Worm (Caenorhabditis elegans) whole organism, young adult: ENCODE data around the gene Y48C3A.14.

Experiments
- D2030.7 ChIP-seq: fragments of 200-800 bp; sonication (Bioruptor generic); IDR thresholded peaks from 2 replicates; pipeline ENCODE4 v1.3.6; 2022; ENCODE audit warnings: missing genetic modification reagents, missing genetic modification characterization, missing compliant biosample characterization
- F22D6.2 ChIP-seq: sonication (generic microtip); optimal IDR thresholded peaks from 2 replicates; lab custom pipeline; 2016; ENCODE audit warnings: mild to moderate bottlenecking, missing genetic modification characterization, missing compliant biosample characterization
- F23B12.7 ChIP-seq: sonication (generic microtip); optimal IDR thresholded peaks from 2 replicates; lab custom pipeline; 2017; ENCODE audit warnings: missing genetic modification characterization, mild to moderate bottlenecking, missing compliant biosample characterization, antibody characterized with exemption, moderate library complexity; ENCODE audit not compliant: insufficient read depth
- F39B2.1 ChIP-seq: fragments of 200-800 bp; sonication (Bioruptor generic); IDR thresholded peaks from 2 replicates; pipeline ENCODE4 v1.3.6; 2022; ENCODE audit warnings: missing genetic modification reagents, missing genetic modification characterization, missing compliant biosample characterization
- F52B5.7 ChIP-seq: sonication (generic microtip); optimal IDR thresholded peaks from 2 replicates; lab custom pipeline; 2016; ENCODE audit warnings: mild to moderate bottlenecking, missing genetic modification characterization, missing compliant biosample characterization
- K11D2.4 ChIP-seq: fragments of 200-800 bp; sonication (Bioruptor generic); IDR thresholded peaks from 2 replicates; pipeline ENCODE4 v1.3.6; 2022; ENCODE audit warnings: missing genetic modification reagents, missing genetic modification characterization, missing compliant biosample characterization
- K12H6.12 ChIP-seq: fragments of 200-800 bp; sonication (Bioruptor generic); optimal IDR thresholded peaks from 2 replicates; lab custom pipeline; 2018; ENCODE audit warnings: mild to moderate bottlenecking, missing genetic modification characterization, missing compliant biosample characterization
- Y79H2A.3 ChIP-seq: fragments of 200-800 bp; sonication (Bioruptor generic); conservative IDR thresholded peaks from 2 replicates; pipeline ENCODE4 v1.3.6; 2022; ENCODE audit warnings: missing genetic modification reagents, missing genetic modification characterization, missing compliant biosample characterization
- ZK185.1 ChIP-seq: sonication (generic microtip); optimal IDR thresholded peaks from 2 replicates; lab custom pipeline; 2016; ENCODE audit warnings: mild to moderate bottlenecking, missing genetic modification characterization, missing compliant biosample characterization; ENCODE audit not compliant: poor library complexity, severe bottlenecking
- aptf-2 ChIP-seq: fragments of 200-800 bp; sonication (Bioruptor generic); conservative IDR thresholded peaks from 2 replicates; pipeline ENCODE4 v1.3.6; 2022; ENCODE audit warnings: missing genetic modification reagents, missing genetic modification characterization, missing compliant biosample characterization
- attf-6 ChIP-seq: fragments of 200-800 bp; sonication (Bioruptor generic); IDR thresholded peaks from 2 replicates; pipeline ENCODE4 v1.3.6; 2022; ENCODE audit warnings: missing genetic modification reagents, missing genetic modification characterization, missing compliant biosample characterization
- bed-1 ChIP-seq: fragments of 200-800 bp; sonication (Bioruptor generic); IDR thresholded peaks from 2 replicates; pipeline ENCODE4 v1.3.6; 2022; ENCODE audit warnings: missing genetic modification reagents, missing genetic modification characterization, missing compliant biosample characterization
- cebp-2 ChIP-seq: fragments of 200-800 bp; sonication (Bioruptor generic); IDR thresholded peaks from 2 replicates; pipeline ENCODE4 v1.3.6; 2022; ENCODE audit warnings: missing genetic modification characterization, missing compliant biosample characterization
- ceh-100 ChIP-seq: fragments of 200-800 bp; sonication (Bioruptor generic); IDR thresholded peaks from 2 replicates; pipeline ENCODE4 v1.3.6; 2022; ENCODE audit warnings: missing genetic modification reagents, missing genetic modification characterization, missing compliant biosample characterization
- ceh-91 ChIP-seq: fragments of 200-800 bp; sonication (Bioruptor generic); IDR thresholded peaks from 2 replicates; pipeline ENCODE4 v1.3.6; 2022; ENCODE audit warnings: missing genetic modification reagents, missing genetic modification characterization, missing compliant biosample characterization
- chd-7 ChIP-seq: sonication (generic microtip); optimal IDR thresholded peaks from 2 replicates; lab custom pipeline; 2016; ENCODE audit warnings: mild to moderate bottlenecking, missing genetic modification characterization, moderate library complexity, missing compliant biosample characterization
- dpff-1 ChIP-seq: sonication (generic microtip); optimal IDR thresholded peaks from 2 replicates; lab custom pipeline; 2017; ENCODE audit warnings: mild to moderate bottlenecking, missing genetic modification characterization, missing compliant biosample characterization
- efl-1 ChIP-seq: fragments of 150-350 bp; optimal IDR thresholded peaks from 2 replicates; lab custom pipeline; 2014; ENCODE audit warnings: missing biosample characterization, missing genetic modification reagents, missing genetic modification characterization
- egl-18 ChIP-seq: fragments of 200-800 bp; sonication (Bioruptor generic); IDR thresholded peaks from 2 replicates; pipeline ENCODE4 v1.3.6; 2022; ENCODE audit warnings: missing genetic modification reagents, missing genetic modification characterization, missing compliant biosample characterization
- him-1 ChIP-seq: sonication (generic microtip); optimal IDR thresholded peaks from 2 replicates; lab custom pipeline; 2016; ENCODE audit warnings: missing genotype, missing genetic modification reagents, missing genetic modification characterization, missing compliant biosample characterization
- hmg-1.2 ChIP-seq: fragments of 200-800 bp; sonication (Bioruptor generic); IDR thresholded peaks from 2 replicates; pipeline ENCODE4 v1.3.6; 2022; ENCODE audit warnings: missing genetic modification reagents, missing genetic modification characterization, missing compliant biosample characterization
- hrde-1 ChIP-seq: sonication (generic microtip); optimal IDR thresholded peaks from 2 replicates; lab custom pipeline; 2016; ENCODE audit warnings: missing genetic modification characterization, mild to moderate bottlenecking, missing compliant biosample characterization, moderate library complexity, missing genotype, missing genetic modification reagents, borderline replicate concordance
- lin-26 ChIP-seq: fragments of 200-800 bp; sonication (Bioruptor generic); IDR thresholded peaks from 2 replicates; pipeline ENCODE4 v1.3.6; 2022; ENCODE audit warnings: missing genetic modification reagents, missing genetic modification characterization, missing compliant biosample characterization
- lin-35 ChIP-seq, 3 experiments: fragments of 150-350 bp in 2 of 3; sonication (generic microtip) in 1 of 3; optimal IDR thresholded peaks; 2 replicates each; lab custom pipeline; 2014 to 2018; ENCODE audit warnings: missing biosample characterization in 3 of 3, missing genetic modification characterization in 3 of 3, missing genetic modification reagents in 3 of 3
- lin-40 ChIP-seq: sonication (generic microtip); optimal IDR thresholded peaks from 2 replicates; lab custom pipeline; 2016; ENCODE audit warnings: missing genetic modification characterization, mild to moderate bottlenecking, missing compliant biosample characterization, missing genotype, missing genetic modification reagents
- lsl-1 ChIP-seq: fragments of 200-800 bp; sonication (Bioruptor generic); optimal IDR thresholded peaks from 2 replicates; lab custom pipeline; 2018; ENCODE audit warnings: mild to moderate bottlenecking, missing genetic modification characterization, moderate library complexity, missing compliant biosample characterization
- lsy-27 ChIP-seq: sonication (generic microtip); optimal IDR thresholded peaks from 2 replicates; lab custom pipeline; 2017; ENCODE audit warnings: missing genetic modification characterization, mild to moderate bottlenecking, missing compliant biosample characterization, antibody characterized with exemption, missing genotype, borderline replicate concordance; ENCODE audit not compliant: insufficient read depth
- madf-3 ChIP-seq: fragments of 200-800 bp; sonication (Bioruptor generic); IDR thresholded peaks from 2 replicates; pipeline ENCODE4 v1.3.6; 2022; ENCODE audit warnings: missing genetic modification reagents, missing genetic modification characterization, missing compliant biosample characterization
- madf-6 ChIP-seq: fragments of 200-800 bp; sonication (Bioruptor generic); IDR thresholded peaks from 2 replicates; pipeline ENCODE4 v1.3.6; 2022; ENCODE audit warnings: missing genetic modification reagents, missing genetic modification characterization, missing compliant biosample characterization
- nfya-1 ChIP-seq: sonication (generic microtip); optimal IDR thresholded peaks from 2 replicates; lab custom pipeline; 2017; ENCODE audit warnings: antibody characterized with exemption, missing compliant biosample characterization, missing genetic modification characterization, borderline replicate concordance; ENCODE audit not compliant: insufficient read depth
- nhr-90 ChIP-seq: sonication (generic microtip); optimal IDR thresholded peaks from 2 replicates; lab custom pipeline; 2016; ENCODE audit warnings: missing genotype, mild to moderate bottlenecking, missing genetic modification characterization, missing compliant biosample characterization
- pha-4 ChIP-seq: fragments of 150-350 bp; sonication (generic microtip); optimal IDR thresholded peaks from 2 replicates; lab custom pipeline; 2014; ENCODE audit warnings: missing biosample characterization, missing genetic modification reagents, missing genetic modification characterization
- rec-8 ChIP-seq, 2 experiments: sonication (generic microtip); optimal IDR thresholded peaks; 2 replicates each; lab custom pipeline; 2016; ENCODE audit warnings: mild to moderate bottlenecking in 2 of 2, missing genetic modification characterization in 2 of 2, missing genetic modification reagents in 2 of 2, missing genotype in 2 of 2, missing biosample characterization in 1 of 2, missing compliant biosample characterization in 1 of 2, moderate library complexity in 1 of 2
- snpc-1.1 ChIP-seq: sonication (generic microtip); optimal IDR thresholded peaks from 2 replicates; lab custom pipeline; 2017; ENCODE audit warnings: missing genetic modification characterization, mild to moderate bottlenecking, missing compliant biosample characterization, antibody characterized with exemption, moderate library complexity, missing genotype, missing genetic modification reagents; ENCODE audit not compliant: insufficient read depth
- snpc-1.3 ChIP-seq: sonication (generic microtip); optimal IDR thresholded peaks from 2 replicates; lab custom pipeline; 2017; ENCODE audit warnings: missing genetic modification characterization, mild to moderate bottlenecking, missing compliant biosample characterization, antibody characterized with exemption, moderate library complexity, missing genotype, missing genetic modification reagents; ENCODE audit not compliant: insufficient read depth
- snpc-3.4 ChIP-seq: sonication (generic microtip); optimal IDR thresholded peaks from 2 replicates; lab custom pipeline; 2017; ENCODE audit warnings: missing genetic modification characterization, mild to moderate bottlenecking, missing compliant biosample characterization, antibody characterized with exemption, moderate library complexity, missing genotype, missing genetic modification reagents
- snpc-4 ChIP-seq, 5 experiments: fragments of 150-350 bp in 1 of 5; sonication (generic microtip) in 4 of 5; optimal IDR thresholded peaks; 2 replicates each; lab custom pipeline; 2014 to 2018; ENCODE audit warnings: missing genetic modification characterization in 5 of 5, missing biosample characterization in 3 of 5, antibody characterized with exemption in 2 of 5, mild to moderate bottlenecking in 2 of 5, missing compliant biosample characterization in 2 of 5, missing genotype in 2 of 5, moderate library complexity in 2 of 5, missing genetic modification reagents in 1 of 5
- tlf-1 ChIP-seq: fragments of 200-800 bp; sonication (Bioruptor generic); optimal IDR thresholded peaks from 2 replicates; lab custom pipeline; 2018; ENCODE audit warnings: mild to moderate bottlenecking, missing genetic modification characterization, missing compliant biosample characterization
- xnd-1 ChIP-seq: sonication (generic microtip); optimal IDR thresholded peaks from 2 replicates; lab custom pipeline; 2016; ENCODE audit warnings: missing genotype, missing genetic modification reagents, missing genetic modification characterization, missing compliant biosample characterization
- zim-3 ChIP-seq: sonication (generic microtip); optimal IDR thresholded peaks from 2 replicates; lab custom pipeline; 2017; ENCODE audit warnings: mild to moderate bottlenecking, missing genetic modification characterization, moderate library complexity, missing compliant biosample characterization
- ztf-22 ChIP-seq: fragments of 200-800 bp; sonication (Bioruptor generic); optimal IDR thresholded peaks from 2 replicates; lab custom pipeline; 2018; ENCODE audit warnings: mild to moderate bottlenecking, missing genetic modification characterization, moderate library complexity, missing compliant biosample characterization
- ztf-25 ChIP-seq: fragments of 200-800 bp; sonication (Bioruptor generic); IDR thresholded peaks from 2 replicates; pipeline ENCODE4 v1.3.6; 2022; ENCODE audit warnings: missing genetic modification reagents, missing genetic modification characterization, missing compliant biosample characterization

Gene Y48C3A.14

ce11 chrII:13356092-13356491 lies 33.5 kb upstream of the Y48C3A.14 start, which contains the start of gene dmsr-3:
Gene dmsr-3 (minus strand): TSS chrII:13356192.
- TF ChIP-seq F22D6.2 (tag; lab: Kevin White, UChicago) (no peak), him-1 (tag; lab: Kevin White, UChicago) (no peak), K12H6.12 (tag; lab: Kevin White, UChicago) (no peak)

ce11 chrII:13367784-13368183 lies 21.8 kb upstream of the Y48C3A.14 start:
- no peak for TF ChIP-seq attf-6 (GFP tag; lab: Robert Waterston, UW)
- TF ChIP-seq ztf-25 (GFP tag; lab: Robert Waterston, UW), result no peak
- no peak for TF ChIP-seq hmg-1.2 (GFP tag; lab: Robert Waterston, UW)
- no peak for TF ChIP-seq pha-4 (tag; lab: Kevin White, UChicago)
- TF ChIP-seq dpff-1 (tag; lab: Kevin White, UChicago), result no peak
- TF ChIP-seq K12H6.12 (tag; lab: Kevin White, UChicago), result no peak
- TF ChIP-seq F39B2.1, result no peak
- TF ChIP-seq Y79H2A.3 (GFP tag; lab: Robert Waterston, UW), result no peak
- no peak for TF ChIP-seq F23B12.7
- TF ChIP-seq nfya-1 (tag; lab: Kevin White, UChicago), result no peak
- TF ChIP-seq lin-26 (GFP tag; lab: Robert Waterston, UW), result no peak
- no peak for TF ChIP-seq rec-8 (tag; optimal IDR thresholded peaks at IDR 0.05; lab: Kevin White, UChicago)
- TF ChIP-seq ceh-91 (GFP tag; lab: Robert Waterston, UW), result no peak
- TF ChIP-seq lsy-27, result no peak
- no peak for TF ChIP-seq nhr-90 (tag; lab: Kevin White, UChicago)
- TF ChIP-seq chd-7 (tag; lab: Kevin White, UChicago), result no peak

DNA sequence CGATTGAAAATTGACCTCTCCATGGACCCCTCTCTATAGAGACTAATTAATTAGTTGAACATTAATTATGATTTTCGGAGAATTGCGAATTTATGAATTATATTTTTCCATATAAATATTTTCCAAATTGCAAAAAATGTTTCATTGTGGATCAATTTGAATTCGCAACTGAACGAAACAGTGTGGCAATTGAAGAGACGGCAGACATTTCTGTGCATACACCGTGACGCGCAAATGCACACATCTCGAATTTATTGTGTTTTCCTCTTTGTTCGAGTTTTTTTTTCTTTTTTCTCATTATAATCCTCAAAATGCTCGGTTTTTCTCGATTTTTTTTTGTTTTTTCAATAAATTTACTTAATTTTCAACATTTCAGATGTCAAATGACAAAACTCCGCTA lies 20.3 kb upstream of the Y48C3A.14 start, which contains the start of gene Y48C3A.20:
Gene Y48C3A.20, plus strand, starts transcription at position 377 of the 400 bp plus-strand sequence.
- TF ChIP-seq tlf-1 (GFP tag; lab: Kevin White, UChicago), result no peak
- no peak for TF ChIP-seq cebp-2 (GFP tag; lab: Robert Waterston, UW)
- no peak for TF ChIP-seq ZK185.1
- peak; percentile 48 for TF ChIP-seq snpc-1.3 (tag; lab: Kevin White, UChicago)
- TF ChIP-seq snpc-4 (GFP tag; optimal IDR thresholded peaks at IDR 0.05; lab: Kevin White, UChicago), result no peak
- TF ChIP-seq snpc-4 (tag; optimal IDR thresholded peaks at IDR 0.05; lab: Kevin White, UChicago), result peak in 1 of 4 experiments; percentile 74
- TF ChIP-seq snpc-1.1 (tag; lab: Kevin White, UChicago), result peak; percentile 14
- TF ChIP-seq lin-40, result peak; percentile 53
- peak; percentile 34 for TF ChIP-seq efl-1
- TF ChIP-seq egl-18 (GFP tag; lab: Robert Waterston, UW), result no peak
- TF ChIP-seq ceh-100 (GFP tag; lab: Robert Waterston, UW), result peak; percentile 42; the same call in 1 of the 2 replicates
- TF ChIP-seq snpc-3.4 (tag; lab: Kevin White, UChicago), result peak; percentile 67
- peak; percentile 13 for TF ChIP-seq K12H6.12 (tag; lab: Kevin White, UChicago)
- no peak for TF ChIP-seq F52B5.7 (tag; lab: Kevin White, UChicago)
- TF ChIP-seq madf-3 (GFP tag; lab: Robert Waterston, UW), result no peak
- no peak for TF ChIP-seq zim-3 (tag; lab: Kevin White, UChicago)
- TF ChIP-seq D2030.7 (GFP tag; lab: Robert Waterston, UW), result peak; percentile 62; the same call in 1 of the 2 replicates
- TF ChIP-seq bed-1 (GFP tag; lab: Robert Waterston, UW), result no peak
- peak; percentile 43 for TF ChIP-seq xnd-1
- TF ChIP-seq aptf-2 (GFP tag; lab: Robert Waterston, UW), result no peak
- peak in 2 of 3 experiments; percentile 7 to 62 for TF ChIP-seq lin-35 (GFP tag; optimal IDR thresholded peaks at IDR 0.05; lab: Kevin White, UChicago)
- no peak for TF ChIP-seq ztf-22 (GFP tag; lab: Kevin White, UChicago)
- TF ChIP-seq hrde-1 (tag; lab: Kevin White, UChicago), result no peak
- TF ChIP-seq lsl-1, result peak; percentile 63
- peak; percentile 87 for TF ChIP-seq madf-6 (GFP tag; lab: Robert Waterston, UW)
- peak; percentile 51 for TF ChIP-seq F23B12.7
- peak; percentile 100 for TF ChIP-seq hmg-1.2 (GFP tag; lab: Robert Waterston, UW)
- no peak for TF ChIP-seq K11D2.4
